Fruit fly (Drosophila melanogaster): ENCODE measurements around the gene CG33722.

The CG33722 gene

DNA sequence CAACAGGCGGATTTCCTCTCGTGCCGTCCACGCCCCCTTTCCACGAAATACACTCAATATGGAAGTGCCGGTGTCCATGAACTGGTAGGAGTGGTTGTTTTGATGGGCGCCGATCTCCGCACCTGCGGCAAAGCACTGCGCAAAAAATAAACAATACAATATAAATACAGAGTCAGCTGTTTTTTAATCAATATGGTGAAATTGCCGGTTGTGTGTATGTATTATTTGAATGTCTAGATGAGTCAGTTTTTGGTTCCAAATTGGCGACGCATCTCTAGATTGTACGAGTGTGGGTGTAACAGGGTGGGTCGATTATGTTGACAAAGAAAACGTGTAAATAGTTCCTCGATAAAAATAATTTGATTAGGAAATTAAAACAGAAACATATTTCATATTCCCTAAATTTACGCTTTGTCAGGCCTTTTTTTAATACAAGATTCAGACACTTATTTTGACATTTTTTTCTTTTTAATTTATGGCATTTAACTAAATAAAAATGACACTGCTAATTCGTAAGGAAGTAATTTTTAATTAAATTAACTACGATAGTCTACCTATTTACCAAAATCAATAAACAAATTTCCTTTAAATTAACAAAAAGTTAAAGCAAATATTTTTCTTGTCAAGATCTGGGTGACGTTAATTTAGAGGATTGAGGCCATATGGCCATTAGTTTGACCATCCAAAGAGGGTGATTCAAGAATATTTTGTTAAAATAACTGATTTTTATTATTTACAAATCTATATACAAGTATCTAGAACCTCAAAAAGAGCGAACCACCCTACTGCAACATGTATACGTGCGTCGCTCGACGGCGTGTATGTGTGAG is 4.2 kb upstream of the CG33722 start (continued):
- TF ChIP-seq fd59A (GFP tag; optimal IDR thresholded peaks at IDR 0.05): peak; percentile 83
- peak; percentile 77 for TF ChIP-seq CG7368 (GFP tag; optimal IDR thresholded peaks at IDR 0.05)
- peak; percentile 69 for TF ChIP-seq CG6854 (GFP tag; optimal IDR thresholded peaks at IDR 0.05)
- peak; percentile 92 for TF ChIP-seq Eip75B (GFP tag; optimal IDR thresholded peaks at IDR 0.05)
- peak; percentile 73 for TF ChIP-seq dac (GFP tag; optimal IDR thresholded peaks at IDR 0.05)
- TF ChIP-seq CG3032 (tag; optimal IDR thresholded peaks at IDR 0.05): peak; percentile 88
- TF ChIP-seq CG11902 (GFP tag; optimal IDR thresholded peaks at IDR 0.05): peak; percentile 69
- peak; percentile 84 for TF ChIP-seq spab (GFP tag; optimal IDR thresholded peaks at IDR 0.05)
- TF ChIP-seq CG10631 (GFP tag; optimal IDR thresholded peaks at IDR 0.05): peak; percentile 90
- TF ChIP-seq salr (GFP tag; optimal IDR thresholded peaks at IDR 0.05): peak; percentile 52 to 97
- peak; percentile 97 for TF ChIP-seq svp (GFP tag)
- peak; percentile 83 for TF ChIP-seq Hr39 (GFP tag; optimal IDR thresholded peaks at IDR 0.05)
- TF ChIP-seq CG11294 (GFP tag; IDR thresholded peaks at IDR 0.05): peak; percentile 40; the same call in 1 of the 2 replicates
- TF ChIP-seq Sox14 (GFP tag; optimal IDR thresholded peaks at IDR 0.05): peak; percentile 86

DNA sequence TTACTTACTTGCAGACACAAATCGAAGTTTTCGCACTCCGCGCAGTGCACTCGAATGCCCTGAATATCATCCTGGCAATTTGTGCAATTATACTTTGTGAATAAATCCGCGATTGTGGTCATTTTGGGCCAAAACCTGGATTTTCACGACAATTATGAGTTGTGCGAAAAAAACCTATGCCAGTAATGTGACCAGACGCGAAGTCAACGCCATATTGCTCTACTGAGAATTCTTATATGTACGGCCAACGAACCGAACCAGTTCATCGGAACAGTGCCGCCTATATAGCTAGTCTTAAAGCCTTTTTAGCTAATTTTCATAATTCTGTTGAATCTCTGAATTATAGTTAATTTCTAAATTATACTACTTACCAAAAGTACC is 3.6 kb upstream of the CG33722 start, which contains the start of gene Ada2b:
TSS of gene Ada2b (minus strand) at position 214 of the 381 bp plus-strand sequence.
- TF ChIP-seq dsx (GFP tag; optimal IDR thresholded peaks at IDR 0.05; ENCODE audit: poor library complexity, severe bottlenecking) (peak; percentile 22), CG8319 (GFP tag; optimal IDR thresholded peaks at IDR 0.05) (no peak)

DNA sequence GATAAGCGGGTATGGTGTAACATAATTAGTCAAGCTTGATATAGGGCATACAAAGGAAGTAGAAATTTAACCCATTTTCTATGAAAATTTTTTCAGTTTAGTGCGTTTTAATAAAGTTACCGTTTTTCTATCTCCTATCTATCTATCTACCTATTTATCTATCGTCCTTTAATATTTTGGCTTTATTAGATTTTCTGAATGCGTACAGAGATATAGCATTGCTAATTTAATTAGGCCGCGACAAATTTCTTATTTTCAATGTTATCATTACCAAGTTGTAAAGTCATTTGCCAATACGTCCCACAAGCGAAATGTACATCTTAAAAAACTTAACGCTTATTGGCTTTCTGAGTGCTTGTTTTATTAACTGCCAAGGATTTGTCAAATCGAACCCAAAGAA is 4.3 kb downstream of the CG33722 start, which contains the start of gene CG15864:
TSS of gene CG15864 (plus strand) at position 301 of the 400 bp plus-strand sequence.
- TF ChIP-seq cyc (GFP tag; optimal IDR thresholded peaks at IDR 0.05) (no peak), CG16779 (tag; optimal IDR thresholded peaks at IDR 0.05) (no peak), Ets21C (GFP tag; optimal IDR thresholded peaks at IDR 0.05) (no peak)

DNA sequence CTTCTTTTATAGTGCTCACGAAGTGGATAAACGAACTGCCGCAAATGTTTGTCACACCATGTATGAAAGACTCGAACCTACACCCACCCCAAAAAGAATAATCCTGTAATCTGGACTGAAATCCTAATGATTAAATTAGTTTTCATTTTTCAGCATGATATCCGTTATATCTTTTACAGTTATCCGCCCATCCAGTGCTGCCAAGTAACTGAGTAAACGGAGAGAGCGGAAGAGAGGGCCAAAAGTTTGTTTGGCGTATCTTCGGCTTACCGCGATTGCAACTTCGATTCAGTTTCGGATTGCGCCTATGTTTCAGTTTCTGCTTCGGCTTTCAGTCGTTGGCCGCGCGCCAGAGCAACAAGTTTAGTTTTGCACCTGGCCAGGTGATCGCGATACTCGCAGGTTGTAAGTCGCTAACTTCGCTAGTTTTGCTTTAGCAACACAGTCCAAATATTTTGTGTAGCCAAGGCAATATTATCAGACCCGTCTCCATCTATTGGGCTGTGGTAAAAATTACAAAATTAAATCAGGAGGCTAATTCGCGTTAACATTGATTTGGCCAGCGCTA is 6.4 kb downstream of the CG33722 start, which contains the start of gene mtg:
TSS of gene mtg (plus strand) at position 332 of the 568 bp plus-strand sequence.
- TF ChIP-seq fd85E (GFP tag; optimal IDR thresholded peaks at IDR 0.05) (no peak), CG15336 (GFP tag; IDR thresholded peaks at IDR 0.05) (peak; percentile 43; the same call in 1 of the 2 replicates), CG6276 (GFP tag; optimal IDR thresholded peaks at IDR 0.05) (no peak), Lpt (GFP tag; optimal IDR thresholded peaks at IDR 0.05) (peak; percentile 39), CG6792 (GFP tag; optimal IDR thresholded peaks at IDR 0.05) (no peak), lz (GFP tag; optimal IDR thresholded peaks at IDR 0.05) (no peak), Blimp-1 (GFP tag; optimal IDR thresholded peaks at IDR 0.05) (no peak), CG8632 (GFP tag; optimal IDR thresholded peaks at IDR 0.05) (no peak), CG8119 (GFP tag; IDR thresholded peaks at IDR 0.05) (0 out of 3 replicates have a peak, but pooled peaks have one; percentile 31), Ets21C (GFP tag; optimal IDR thresholded peaks at IDR 0.05) (no peak), CG9139 (GFP tag; optimal IDR thresholded peaks at IDR 0.05) (no peak), Sox102F (GFP tag; optimal IDR thresholded peaks at IDR 0.05) (no peak), CG3919 (GFP tag; optimal IDR thresholded peaks at IDR 0.05) (peak; percentile 27), vri (GFP tag; optimal IDR thresholded peaks at IDR 0.05) (no peak), svp (GFP tag) (no peak), net (GFP tag; optimal IDR thresholded peaks at IDR 0.05) (no peak), dsx (GFP tag; optimal IDR thresholded peaks at IDR 0.05; ENCODE audit: poor library complexity, severe bottlenecking) (no peak), Hr38 (GFP tag; optimal IDR thresholded peaks at IDR 0.05) (no peak), fd59A (GFP tag; optimal IDR thresholded peaks at IDR 0.05) (no peak), dac (GFP tag; optimal IDR thresholded peaks at IDR 0.05) (no peak), acj6 (GFP tag; optimal IDR thresholded peaks at IDR 0.05) (no peak), CG6808 (GFP tag; optimal IDR thresholded peaks at IDR 0.05) (peak; percentile 99), Met (GFP tag; optimal IDR thresholded peaks at IDR 0.05) (no peak), CG34406 (GFP tag; optimal IDR thresholded peaks at IDR 0.05) (no peak), CG6854 (GFP tag; optimal IDR thresholded peaks at IDR 0.05) (no peak), eg (GFP tag; IDR thresholded peaks at IDR 0.05) (peak; percentile 20; the same call in 1 of the 3 replicates), CG7368 (GFP tag; optimal IDR thresholded peaks at IDR 0.05) (no peak), CG11294 (GFP tag; IDR thresholded peaks at IDR 0.05) (no peak), CG6163 (GFP tag; IDR thresholded peaks at IDR 0.05) (peak; percentile 32; the same call in 1 of the 3 replicates), salr (GFP tag; optimal IDR thresholded peaks at IDR 0.05) (no peak), Eip75B (GFP tag; optimal IDR thresholded peaks at IDR 0.05) (no peak), Eip93F (GFP tag; optimal IDR thresholded peaks at IDR 0.05) (no peak), Hr4 (GFP tag; optimal IDR thresholded peaks at IDR 0.05) (no peak)

All from whole organism, prepupa.